Worm (Caenorhabditis elegans): ENCODE measurements around the gene mrpl-50.

The mrpl-50 gene

ce11 chrII:8930763-8931162 lies 1.1 kb downstream of the mrpl-50 start, which contains the start of gene enol-1 (continued):
- TF ChIP-seq pbrm-1 (GFP tag; IDR thresholded peaks at IDR 0.05), result 0 out of 2 replicates have a peak, but pooled peaks have one; percentile 19
- peak; percentile 18; the same call in 1 of the 2 replicates for TF ChIP-seq mcd-1 (GFP tag; IDR thresholded peaks at IDR 0.05)
- TF ChIP-seq C06A6.2 (GFP tag; conservative IDR thresholded peaks at IDR 0.05), result no peak
- TF ChIP-seq snpc-3.4 (tag; optimal IDR thresholded peaks at IDR 0.05), result peak; percentile 59
- TF ChIP-seq Y53G8AR.9 (GFP tag; conservative IDR thresholded peaks at IDR 0.05), result no peak
- no peak for TF ChIP-seq mes-4 (tag; optimal IDR thresholded peaks at IDR 0.05)
- peak; percentile 65; the same call in 1 of the 2 replicates for TF ChIP-seq D2030.7 (GFP tag; IDR thresholded peaks at IDR 0.05)
- TF ChIP-seq mel-28 (tag; optimal IDR thresholded peaks at IDR 0.05; ENCODE audit: borderline replicate concordance), result no peak
- no peak for TF ChIP-seq ZK185.1 (tag; optimal IDR thresholded peaks at IDR 0.05; ENCODE audit: poor library complexity, severe bottlenecking)
- TF ChIP-seq madf-8 (GFP tag; conservative IDR thresholded peaks at IDR 0.05), result peak; percentile 85
- TF ChIP-seq lag-1 (GFP tag; IDR thresholded peaks at IDR 0.05), result no peak
- TF ChIP-seq snpc-1.3 (tag; optimal IDR thresholded peaks at IDR 0.05; ENCODE audit: insufficient read depth), result no peak
- TF ChIP-seq unc-130 (GFP tag; optimal IDR thresholded peaks at IDR 0.05), result peak; percentile 45
- TF ChIP-seq hlh-26 (GFP tag; conservative IDR thresholded peaks at IDR 0.05), result no peak
- no peak for TF ChIP-seq lin-40 (tag; optimal IDR thresholded peaks at IDR 0.05)
- no peak for TF ChIP-seq ceh-58 (GFP tag; IDR thresholded peaks at IDR 0.05)
- no peak for TF ChIP-seq egrh-3 (GFP tag; IDR thresholded peaks at IDR 0.05)
- TF ChIP-seq athp-1 (tag; optimal IDR thresholded peaks at IDR 0.05), result peak; percentile 5
- peak; percentile 80; the same call in 1 of the 2 replicates for TF ChIP-seq Y95B8A.8 (GFP tag; IDR thresholded peaks at IDR 0.05)
- peak; percentile 22 for TF ChIP-seq F49E8.2 (tag; optimal IDR thresholded peaks at IDR 0.05; ENCODE audit: insufficient read depth)
- peak; percentile 10 for TF ChIP-seq tlf-1 (GFP tag; optimal IDR thresholded peaks at IDR 0.05)

- no peak for TF ChIP-seq madf-8 (GFP tag; conservative IDR thresholded peaks at IDR 0.05)
- peak; percentile 61 for TF ChIP-seq nhr-80 (tag; optimal IDR thresholded peaks at IDR 0.05)
- no peak for TF ChIP-seq Y79H2A.3 (GFP tag; conservative IDR thresholded peaks at IDR 0.05)
- no peak for TF ChIP-seq tbp1 (GFP tag; optimal IDR thresholded peaks at IDR 0.05)
- TF ChIP-seq let-607 (tag; optimal IDR thresholded peaks at IDR 0.05), result peak in 1 of 2 experiments; percentile 19
- TF ChIP-seq bed-1 (GFP tag; IDR thresholded peaks at IDR 0.05), result no peak
- TF ChIP-seq zfh-2 (GFP tag; conservative IDR thresholded peaks at IDR 0.05), result peak; percentile 51; the same call in 1 of the 2 replicates
- TF ChIP-seq snpc-4 (GFP tag; optimal IDR thresholded peaks at IDR 0.05), result no peak
- TF ChIP-seq snpc-4 (tag; optimal IDR thresholded peaks at IDR 0.05), result peak in 1 of 4 experiments; percentile 10
- peak; percentile 61 for TF ChIP-seq ama-1 (optimal IDR thresholded peaks at IDR 0.05)
- no peak for TF ChIP-seq ama-1 (GFP tag; optimal IDR thresholded peaks at IDR 0.05)
- no peak for TF ChIP-seq cebp-1 (GFP tag; IDR thresholded peaks at IDR 0.05)
- peak; percentile 41 for TF ChIP-seq cebp-1 (tag; optimal IDR thresholded peaks at IDR 0.05)
- TF ChIP-seq lsy-27 (tag; optimal IDR thresholded peaks at IDR 0.05; ENCODE audit: borderline replicate concordance, insufficient read depth), result no peak
- peak; percentile 19 for TF ChIP-seq ztf-18 (tag; optimal IDR thresholded peaks at IDR 0.05)
- no peak for TF ChIP-seq nhr-179 (tag; optimal IDR thresholded peaks at IDR 0.05)
- peak; percentile 44; the same call in 1 of the 2 replicates for TF ChIP-seq hmg-1.2 (GFP tag; IDR thresholded peaks at IDR 0.05)
- 0 out of 2 replicates have a peak, but pooled peaks have one; percentile 18 for TF ChIP-seq mcd-1 (GFP tag; IDR thresholded peaks at IDR 0.05)
- TF ChIP-seq egrh-3 (GFP tag; IDR thresholded peaks at IDR 0.05), result peak; percentile 4; the same call in 1 of the 2 replicates
Observed at ce11 chrII:8931405-8932149, 1.9 kb downstream of the mrpl-50 start.

Measured in whole organism, young adult.